Fruit fly (Drosophila melanogaster) whole organism, wandering third instar larva: ENCODE results near the gene CG15429.

Experiments
- Abd-B ChIP-seq: fragments of >200 bp; optimal IDR thresholded peaks from 2 replicates; lab custom pipeline; 2017; ENCODE audit warnings: missing biosample characterization, missing genetic modification characterization
- CG32264 ChIP-seq: fragments of 200-800 bp; sonication (Bioruptor generic); optimal IDR thresholded peaks from 2 replicates; lab custom pipeline; 2016; ENCODE audit warnings: missing biosample characterization, missing genetic modification characterization
- CG9705 ChIP-seq: fragments of 200-800 bp; sonication (Bioruptor generic); optimal IDR thresholded peaks from 2 replicates; lab custom pipeline; 2018; ENCODE audit warnings: missing biosample characterization, mild to moderate bottlenecking, missing genetic modification characterization
- CrebA ChIP-seq: fragments of 200-800 bp; sonication (Bioruptor generic); optimal IDR thresholded peaks from 2 replicates; lab custom pipeline; 2016; ENCODE audit warnings: missing biosample characterization, mild to moderate bottlenecking, missing genetic modification characterization, borderline replicate concordance
- Dfd ChIP-seq: fragments of >200 bp; optimal IDR thresholded peaks from 2 replicates; lab custom pipeline; 2017; ENCODE audit warnings: missing biosample characterization, missing genetic modification characterization
- Dif ChIP-seq: fragments of 200-275, 200-300 bp; sonication (Bioruptor generic); optimal IDR thresholded peaks from 2 replicates; lab custom pipeline; 2018; ENCODE audit warnings: missing biosample characterization, missing genetic modification characterization; ENCODE audit not compliant: partially characterized antibody
- GATAd ChIP-seq: sonication (Bioruptor generic); optimal IDR thresholded peaks from 2 replicates; lab custom pipeline; 2016; ENCODE audit warnings: missing biosample characterization, missing genetic modification characterization
- HLH106 ChIP-seq: fragments of 200-800 bp; optimal IDR thresholded peaks from 3 replicates; lab custom pipeline; 2019; ENCODE audit warnings: missing biosample characterization, mild to moderate bottlenecking, missing genetic modification characterization, moderate library complexity
- Hnf4 ChIP-seq: fragments of 200-800 bp; sonication (Bioruptor generic); optimal IDR thresholded peaks from 2 replicates; lab custom pipeline; 2016; ENCODE audit warnings: missing biosample characterization, mild to moderate bottlenecking, missing genetic modification characterization
- Hr78 ChIP-seq: fragments of >200 bp; optimal IDR thresholded peaks from 2 replicates; lab custom pipeline; 2017; ENCODE audit warnings: missing biosample characterization, missing genetic modification characterization
- Hr83 ChIP-seq: fragments of 200-300 bp; sonication (Bioruptor generic); optimal IDR thresholded peaks from 2 replicates; lab custom pipeline; 2016; ENCODE audit warnings: missing biosample characterization, mild to moderate bottlenecking, missing genetic modification characterization, moderate library complexity; ENCODE audit not compliant: poor library complexity, severe bottlenecking
- Jra ChIP-seq: sonication (Bioruptor generic); optimal IDR thresholded peaks from 2 replicates; lab custom pipeline; 2016; ENCODE audit warnings: missing biosample characterization, missing genetic modification characterization
- Mio ChIP-seq: sonication (Bioruptor generic); optimal IDR thresholded peaks from 2 replicates; lab custom pipeline; 2016; ENCODE audit warnings: missing biosample characterization, missing genetic modification characterization
- Myc ChIP-seq: fragments of >200 bp; optimal IDR thresholded peaks from 2 replicates; lab custom pipeline; 2017
- N ChIP-seq: fragments of >200 bp; optimal IDR thresholded peaks from 2 replicates; lab custom pipeline; 2018; ENCODE audit warnings: missing biosample characterization, missing external identifiers, missing genetic modification characterization
- OdsH ChIP-seq: fragments of 200-800 bp; sonication (Bioruptor generic); optimal IDR thresholded peaks from 2 replicates; lab custom pipeline; 2016; ENCODE audit warnings: missing biosample characterization, mild to moderate bottlenecking, missing genetic modification characterization
- Rel ChIP-seq, 2 experiments: fragments of 200-800 bp; sonication (Bioruptor generic) in 1 of 2; optimal IDR thresholded peaks; 2 replicates in 1 of 2; 3 replicates in 1 of 2; lab custom pipeline; 2016 to 2019; ENCODE audit warnings: mild to moderate bottlenecking in 2 of 2, missing biosample characterization in 2 of 2, missing genetic modification characterization in 2 of 2, moderate library complexity in 1 of 2
- Sp1 ChIP-seq: fragments of 200-800 bp; sonication (Bioruptor generic); optimal IDR thresholded peaks from 3 replicates; lab custom pipeline; 2019; ENCODE audit warnings: missing biosample characterization, mild to moderate bottlenecking, missing genetic modification characterization, moderate library complexity
- Vsx2 ChIP-seq: fragments of 200-300, 225-300 bp; sonication (Bioruptor generic); optimal IDR thresholded peaks from 2 replicates; lab custom pipeline; 2018; ENCODE audit warnings: missing biosample characterization, missing genetic modification characterization; ENCODE audit not compliant: partially characterized antibody
- br ChIP-seq: fragments of 200-800 bp; sonication (Bioruptor generic); optimal IDR thresholded peaks from 2 replicates; lab custom pipeline; 2016; ENCODE audit warnings: missing biosample characterization, missing genetic modification characterization
- brk ChIP-seq: fragments of 200-800 bp; sonication (Bioruptor generic); optimal IDR thresholded peaks from 2 replicates; lab custom pipeline; 2016; ENCODE audit warnings: missing biosample characterization, mild to moderate bottlenecking, missing genetic modification characterization
- dl ChIP-seq, 2 experiments: fragments of 175-275, 200-275 bp in 1 of 2; fragments of 200-275 bp in 1 of 2; sonication (Bioruptor generic); optimal IDR thresholded peaks; lab custom pipeline; 2018; ENCODE audit warnings: mild to moderate bottlenecking in 2 of 2, missing biosample characterization in 2 of 2, missing genetic modification characterization in 2 of 2, moderate library complexity in 2 of 2; ENCODE audit not compliant: partially characterized antibody in 2 of 2, insufficient read depth in 1 of 2
- dmrt93B ChIP-seq: fragments of 200-800 bp; sonication (Bioruptor generic); optimal IDR thresholded peaks from 2 replicates; lab custom pipeline; 2018; ENCODE audit warnings: missing biosample characterization, mild to moderate bottlenecking, missing genetic modification characterization
- dsf ChIP-seq: sonication (Bioruptor generic); optimal IDR thresholded peaks from 2 replicates; lab custom pipeline; 2016; ENCODE audit warnings: missing biosample characterization, missing genetic modification characterization, borderline replicate concordance
- ey ChIP-seq: fragments of 200-800 bp; sonication (Bioruptor generic); optimal IDR thresholded peaks from 2 replicates; lab custom pipeline; 2016; ENCODE audit warnings: missing biosample characterization, missing genetic modification characterization
- foxo ChIP-seq, 2 experiments: fragments of 200-800 bp; sonication (Bioruptor generic); optimal IDR thresholded peaks; 2 replicates in 1 of 2; 3 replicates in 1 of 2; lab custom pipeline; 2016 to 2017; ENCODE audit warnings: missing biosample characterization in 2 of 2, missing genetic modification characterization in 2 of 2
- fru ChIP-seq: fragments of 200-800 bp; sonication (Bioruptor generic); optimal IDR thresholded peaks from 3 replicates; lab custom pipeline; 2016; ENCODE audit warnings: missing biosample characterization, mild to moderate bottlenecking, missing genetic modification characterization
- h ChIP-seq: fragments of 200-800 bp; sonication (Bioruptor generic); optimal IDR thresholded peaks from 3 replicates; lab custom pipeline; 2016; ENCODE audit warnings: missing biosample characterization, mild to moderate bottlenecking, missing genetic modification characterization
- jim ChIP-seq: fragments of 175-275, 200-325 bp; sonication (Bioruptor generic); optimal IDR thresholded peaks from 2 replicates; lab custom pipeline; 2016; ENCODE audit warnings: missing biosample characterization, mild to moderate bottlenecking, missing genetic modification characterization
- lola ChIP-seq: fragments of >200 bp; optimal IDR thresholded peaks from 2 replicates; lab custom pipeline; 2017; ENCODE audit warnings: missing biosample characterization, missing genetic modification characterization
- pan ChIP-seq: fragments of >200 bp; optimal IDR thresholded peaks from 2 replicates; lab custom pipeline; 2017
- psq ChIP-seq: fragments of 200-800 bp; sonication (Bioruptor generic); optimal IDR thresholded peaks from 3 replicates; lab custom pipeline; 2017; ENCODE audit warnings: missing biosample characterization, mild to moderate bottlenecking, missing genetic modification characterization, moderate library complexity
- rgr ChIP-seq: fragments of 200-800 bp; sonication (Bioruptor generic); optimal IDR thresholded peaks from 3 replicates; lab custom pipeline; 2016; ENCODE audit warnings: missing biosample characterization, mild to moderate bottlenecking, missing genetic modification characterization
- sage ChIP-seq: fragments of 200-800 bp; sonication (Bioruptor generic); optimal IDR thresholded peaks from 2 replicates; lab custom pipeline; 2016; ENCODE audit warnings: missing biosample characterization, mild to moderate bottlenecking, missing genetic modification characterization
- sv ChIP-seq: fragments of 200-800 bp; sonication (Bioruptor generic); optimal IDR thresholded peaks from 3 replicates; lab custom pipeline; 2016; ENCODE audit warnings: missing biosample characterization, missing genetic modification characterization
- tai ChIP-seq: sonication (Bioruptor generic); optimal IDR thresholded peaks from 2 replicates; lab custom pipeline; 2016; ENCODE audit warnings: missing biosample characterization, missing genetic modification characterization
- usp ChIP-seq: fragments of >200 bp; optimal IDR thresholded peaks from 2 replicates; lab custom pipeline; 2017; ENCODE audit warnings: missing biosample characterization, missing genetic modification characterization
- woc ChIP-seq: sonication (Bioruptor generic); optimal IDR thresholded peaks from 2 replicates; lab custom pipeline; 2016; ENCODE audit warnings: missing biosample characterization, mild to moderate bottlenecking, missing genetic modification characterization

Gene CG15429

DNA sequence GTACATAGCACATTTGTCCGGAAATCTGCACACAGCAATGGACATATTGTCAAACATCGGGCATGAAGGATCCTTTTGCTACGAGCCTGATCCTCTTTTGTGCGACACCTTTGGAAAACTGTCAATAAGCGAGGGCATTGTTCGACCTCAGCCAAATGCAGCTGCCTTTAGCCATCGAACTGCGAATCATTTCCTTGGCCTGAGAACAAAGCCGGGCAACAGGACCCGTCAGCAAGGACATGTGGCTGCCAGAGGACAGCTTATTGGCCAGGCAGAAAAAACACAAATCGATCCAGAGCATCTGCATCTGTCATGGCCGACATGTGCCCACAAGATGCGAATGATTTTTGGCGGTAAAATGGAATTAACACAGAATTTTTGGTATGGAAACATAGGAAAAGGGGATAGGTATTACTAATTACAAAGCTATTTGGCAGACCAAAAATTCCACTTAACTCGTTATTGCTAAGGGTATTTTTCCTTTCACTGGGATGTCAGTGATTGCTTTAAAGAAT, 17.3 kb downstream of the CG15429 start:
- TF ChIP-seq lola: no peak
- TF ChIP-seq brk (GFP tag; lab: Kevin White, UChicago): no peak
- no peak for TF ChIP-seq jim
- TF ChIP-seq HLH106 (tag; lab: Kevin White, UChicago): no peak
- no peak for TF ChIP-seq br (GFP tag; lab: Kevin White, UChicago)
- no peak for TF ChIP-seq rgr (GFP tag; lab: Kevin White, UChicago)
- TF ChIP-seq pan (lab: Kevin White, UChicago): no peak
- TF ChIP-seq Mio: no peak
- no peak for TF ChIP-seq N (GFP tag; lab: Kevin White, UChicago)

DNA sequence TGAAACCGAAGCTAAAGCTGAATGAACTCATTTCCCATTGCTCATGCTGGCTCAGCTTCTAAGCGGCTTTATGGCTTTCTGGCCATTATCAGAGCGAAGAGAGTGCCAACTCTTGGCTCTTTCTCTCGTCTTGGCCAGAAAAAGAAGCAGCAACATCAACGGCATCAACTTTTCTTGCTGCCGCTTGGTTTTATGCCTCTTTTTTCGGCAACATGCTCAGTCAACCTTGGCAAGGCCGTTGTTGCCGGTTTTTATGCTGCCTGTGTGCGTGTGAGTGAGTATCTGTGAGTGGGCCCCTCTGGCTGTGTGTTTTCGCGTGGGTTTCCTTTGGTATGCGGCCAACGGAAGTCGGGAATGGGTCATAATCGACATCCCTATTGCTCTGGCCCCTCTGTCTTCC, 17.8 kb downstream of the CG15429 start:
- no peak for TF ChIP-seq rgr (GFP tag; lab: Kevin White, UChicago)
- peak in 1 of 2 experiments; percentile 7 for TF ChIP-seq dl (GFP tag; optimal IDR thresholded peaks at IDR 0.05; lab: Kevin White, UChicago; ENCODE audit: insufficient read depth in 1 of 2, partially characterized antibody in 2 of 2)

DNA sequence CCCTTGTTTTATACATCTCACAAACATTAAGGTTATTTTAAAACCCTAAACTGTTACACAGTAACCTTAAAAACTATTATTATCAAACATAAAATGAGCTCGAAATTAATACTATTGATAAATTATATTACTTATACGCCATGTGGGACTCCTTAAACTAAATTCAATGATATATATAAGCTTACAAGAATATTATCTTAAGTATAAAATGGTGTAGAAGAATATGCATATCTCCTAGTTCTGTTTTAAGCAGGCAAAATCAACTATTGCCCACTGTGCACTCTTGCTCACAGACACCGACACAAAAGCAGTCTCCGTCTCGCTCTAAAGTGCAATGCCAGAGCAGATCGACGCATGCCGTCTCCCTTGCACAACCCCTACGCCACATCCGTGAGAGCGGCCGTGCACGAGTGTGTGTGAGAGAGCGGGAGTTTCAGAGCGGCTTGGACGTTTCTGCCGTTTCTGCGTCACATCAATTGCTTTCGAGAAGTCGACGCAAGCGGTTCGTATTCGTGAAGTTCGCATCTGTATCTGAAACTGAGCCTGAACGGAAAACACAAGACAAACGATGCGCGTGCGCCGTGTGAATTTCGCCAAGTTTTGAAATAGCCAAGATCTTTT, 18.9 kb downstream of the CG15429 start:
- TF ChIP-seq woc (GFP tag; lab: Kevin White, UChicago) (peak; percentile 74), Myc (lab: Kevin White, UChicago) (no peak), CrebA (no peak), Abd-B (no peak), fru (GFP tag; lab: Kevin White, UChicago) (peak; percentile 52), jim (no peak), sage (GFP tag; lab: Kevin White, UChicago) (peak; percentile 30), lola (no peak), Mio (no peak), GATAd (GFP tag; lab: Kevin White, UChicago) (no peak), tai (GFP tag; lab: Kevin White, UChicago) (no peak), Rel (GFP tag; optimal IDR thresholded peaks at IDR 0.05; lab: Kevin White, UChicago) (no peak), Rel (tag; optimal IDR thresholded peaks at IDR 0.05; lab: Kevin White, UChicago) (no peak), Sp1 (GFP tag; lab: Kevin White, UChicago) (peak; percentile 76), br (GFP tag; lab: Kevin White, UChicago) (peak; percentile 57), usp (GFP tag; lab: Kevin White, UChicago) (no peak), dmrt93B (GFP tag; lab: Kevin White, UChicago) (peak; percentile 27), CG32264 (GFP tag; lab: Kevin White, UChicago) (no peak), Jra (peak; percentile 41), h (GFP tag; lab: Kevin White, UChicago) (peak; percentile 66), Vsx2 (GFP tag; lab: Kevin White, UChicago) (peak; percentile 65), sv (GFP tag; lab: Kevin White, UChicago) (no peak), brk (GFP tag; lab: Kevin White, UChicago) (no peak), pan (lab: Kevin White, UChicago) (no peak), Dif (GFP tag; lab: Kevin White, UChicago) (peak; percentile 58), N (GFP tag; lab: Kevin White, UChicago) (peak; percentile 50), Hr78 (GFP tag; lab: Kevin White, UChicago) (no peak), dsf (GFP tag; lab: Kevin White, UChicago) (no peak), rgr (GFP tag; lab: Kevin White, UChicago) (peak; percentile 67), ey (GFP tag; lab: Kevin White, UChicago) (peak; percentile 37), psq (peak; percentile 68), CG9705 (GFP tag; lab: Kevin White, UChicago) (peak; percentile 37), Dfd (GFP tag; lab: Kevin White, UChicago) (no peak), foxo (GFP tag; optimal IDR thresholded peaks at IDR 0.05; lab: Kevin White, UChicago) (peak in 1 of 2 experiments; percentile 72), Hr83 (peak; percentile 68), OdsH (peak; percentile 67), dl (GFP tag; optimal IDR thresholded peaks at IDR 0.05; lab: Kevin White, UChicago; ENCODE audit: insufficient read depth in 1 of 2, partially characterized antibody in 2 of 2) (peak in 1 of 2 experiments; percentile 24), Hnf4 (peak; percentile 17), HLH106 (tag; lab: Kevin White, UChicago) (peak; percentile 73)
